Fruit fly (Drosophila melanogaster): Measurements from ENCODE around the gene CG31827.
"Not testable (repeated sequence)": the region's sequence is repeated elsewhere in the genome, so short reads cannot be mapped to it uniquely, and the experiment has no call there.

- not testable (repeated sequence) for TF ChIP-seq Vsx2 (GFP tag; optimal IDR thresholded peaks at IDR 0.05; ENCODE audit: partially characterized antibody); brk (GFP tag; optimal IDR thresholded peaks at IDR 0.05); pan (optimal IDR thresholded peaks at IDR 0.05); rgr (GFP tag; optimal IDR thresholded peaks at IDR 0.05); Abd-B (GFP tag; optimal IDR thresholded peaks at IDR 0.05); br (GFP tag; optimal IDR thresholded peaks at IDR 0.05)
Measured at dm6 chr2L:15695738-15696137, 9.2 kb upstream of the CG31827 start, which contains the start of gene CG31780.

Measured in whole organism, wandering third instar larva.